Worm (Caenorhabditis elegans) whole organism, L1 larva: ENCODE results near the gene M02D8.7.

Source experiments
- efl-1 ChIP-seq, 4 experiments: fragments of 150-350 bp; optimal IDR thresholded peaks in 3 of 4; peaks in 1 of 4; 1 replicate in 1 of 4; 2 replicates in 3 of 4; lab custom pipeline; 2014; ENCODE audit warnings: missing biosample characterization in 2 of 4, missing genetic modification characterization in 2 of 4, missing genetic modification reagents in 2 of 4
- fkh-4 ChIP-seq: sonication (generic microtip); optimal IDR thresholded peaks from 2 replicates; lab custom pipeline; 2016; ENCODE audit warnings: missing compliant biosample characterization, missing genetic modification characterization, borderline replicate concordance
- mdl-1 ChIP-seq, 2 experiments: fragments of 150-350 bp; optimal IDR thresholded peaks; 2 replicates each; lab custom pipeline; 2014 to 2017; ENCODE audit warnings: missing biosample characterization in 2 of 2, missing genetic modification characterization in 2 of 2, inconsistent platforms in 1 of 2
- nhr-28 ChIP-seq: fragments of 150-350 bp; optimal IDR thresholded peaks from 2 replicates; lab custom pipeline; 2014; ENCODE audit warnings: missing biosample characterization, missing genetic modification characterization
- snpc-4 ChIP-seq: fragments of 150-350 bp; optimal IDR thresholded peaks from 2 replicates; lab custom pipeline; 2014; ENCODE audit warnings: missing biosample characterization, missing genetic modification characterization
- unc-98 ChIP-seq: fragments of 200-800 bp; sonication (Bioruptor generic); IDR thresholded peaks from 2 replicates; pipeline ENCODE4 v1.3.6; 2022; ENCODE audit warnings: missing genetic modification characterization, missing compliant biosample characterization
- ztf-11 ChIP-seq, 2 experiments: sonication (generic microtip); optimal IDR thresholded peaks; 2 replicates each; lab custom pipeline; 2016 to 2017; ENCODE audit warnings: missing genetic modification characterization in 2 of 2, missing biosample characterization in 1 of 2, missing compliant biosample characterization in 1 of 2

DNA sequence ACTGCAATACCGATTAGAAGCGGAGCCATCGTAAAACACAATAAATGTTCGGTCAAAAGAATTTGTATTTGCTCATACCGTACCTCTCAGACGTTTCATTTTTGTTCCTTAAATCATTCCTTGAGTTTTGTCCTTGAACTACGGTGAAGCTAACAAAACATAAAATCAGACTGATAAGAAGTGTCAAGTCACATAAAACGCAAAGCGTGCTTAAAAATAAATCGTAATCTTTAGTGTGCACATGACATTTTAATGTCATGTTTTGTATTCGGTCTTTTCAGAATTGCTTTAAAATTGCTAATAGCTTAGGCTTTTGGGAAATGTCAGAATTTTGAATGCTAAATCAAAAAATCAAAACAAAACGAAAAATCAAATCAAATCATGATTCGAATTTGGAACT lies 30.1 kb downstream of the M02D8.7 start:
- no peak for TF ChIP-seq efl-1 (optimal IDR thresholded peaks at IDR 0.05; lab: Kevin White, UChicago)
- no peak for TF ChIP-seq efl-1 (GFP tag; optimal IDR thresholded peaks at IDR 0.05 in 1 of 2; lab: Kevin White, UChicago)
- no peak for TF ChIP-seq nhr-28 (tag; lab: Kevin White, UChicago)
- no peak for TF ChIP-seq snpc-4 (tag; lab: Kevin White, UChicago)
- no peak for TF ChIP-seq ztf-11 (tag; optimal IDR thresholded peaks at IDR 0.05; lab: Kevin White, UChicago)
- TF ChIP-seq mdl-1 (tag; optimal IDR thresholded peaks at IDR 0.05; lab: Kevin White, UChicago): no peak
- no peak for TF ChIP-seq fkh-4 (tag; lab: Kevin White, UChicago)
- TF ChIP-seq unc-98 (GFP tag; lab: Robert Waterston, UW): no peak
